Worm (Caenorhabditis elegans) whole organism, mixed stage, embryonic: ENCODE data around the gene gcy-34.

ENCODE experiments used
- M03D4.4 ChIP-seq: sonication (generic microtip); optimal IDR thresholded peaks from 2 replicates; lab custom pipeline; 2017; ENCODE audit warnings: mild to moderate bottlenecking, missing genetic modification characterization, missing compliant biosample characterization
- blmp-1 ChIP-seq: fragments of 150-350 bp; optimal IDR thresholded peaks from 2 replicates; lab custom pipeline; 2014; ENCODE audit warnings: missing biosample characterization, missing genetic modification characterization
- elt-3 ChIP-seq: fragments of 150-350 bp; optimal IDR thresholded peaks from 2 replicates; lab custom pipeline; 2014; ENCODE audit warnings: missing biosample characterization, missing genetic modification characterization
- lin-13 ChIP-seq: fragments of 150-350 bp; optimal IDR thresholded peaks from 2 replicates; lab custom pipeline; 2014; ENCODE audit warnings: missing biosample characterization, missing genetic modification characterization
- lsy-2 ChIP-seq: fragments of 150-350 bp; optimal IDR thresholded peaks from 2 replicates; lab custom pipeline; 2014; ENCODE audit warnings: missing biosample characterization, missing genetic modification characterization
- mls-2 ChIP-seq: sonication (generic microtip); optimal IDR thresholded peaks from 2 replicates; lab custom pipeline; 2016; ENCODE audit warnings: mild to moderate bottlenecking, missing genetic modification characterization, moderate library complexity, missing compliant biosample characterization
- snpc-4 ChIP-seq: fragments of 150-350 bp; optimal IDR thresholded peaks from 2 replicates; lab custom pipeline; 2014; ENCODE audit warnings: missing biosample characterization, missing genetic modification characterization
- tbx-8 ChIP-seq: fragments of 200-800 bp; sonication (Bioruptor generic); optimal IDR thresholded peaks from 2 replicates; lab custom pipeline; 2018; ENCODE audit warnings: mild to moderate bottlenecking, missing genetic modification characterization, moderate library complexity, missing compliant biosample characterization

- no peak for TF ChIP-seq snpc-4 (tag; lab: Kevin White, UChicago)
- no peak for TF ChIP-seq blmp-1
- TF ChIP-seq lin-13 (tag; lab: Kevin White, UChicago), result no peak
- no peak for TF ChIP-seq elt-3 (tag; lab: Kevin White, UChicago)
- no peak for TF ChIP-seq M03D4.4 (tag; lab: Kevin White, UChicago)
- no peak for TF ChIP-seq lsy-2 (tag; lab: Kevin White, UChicago)
- TF ChIP-seq tbx-8 (GFP tag; lab: Kevin White, UChicago), result no peak
- TF ChIP-seq mls-2 (tag; lab: Kevin White, UChicago), result no peak
Measured at ce11 chrV:13352415-13352814, 33.3 kb downstream of the gcy-34 start.
